Worm (Caenorhabditis elegans) whole organism, L4/young adult: ENCODE results near the gene T10G3.2.

Source experiments
- W03F9.2 ChIP-seq: fragments of 150-350 bp; optimal IDR thresholded peaks from 2 replicates; lab custom pipeline; 2014; ENCODE audit warnings: missing biosample characterization, missing genetic modification characterization
- dao-5 ChIP-seq: sonication (generic microtip); optimal IDR thresholded peaks from 2 replicates; lab custom pipeline; 2016; ENCODE audit warnings: missing genotype, missing genetic modification characterization, moderate library complexity, missing compliant biosample characterization

ce11 chrV:13488297-13488803, 8.7 kb upstream of the T10G3.2 start:
- no peak for TF ChIP-seq dao-5
- no peak for TF ChIP-seq W03F9.2
